Worm (Caenorhabditis elegans) whole organism, L4 larva: ENCODE measurements around the gene T05A7.7.

ENCODE experiments used
- F10B5.3 ChIP-seq: sonication (generic microtip); optimal IDR thresholded peaks from 2 replicates; lab custom pipeline; 2016; ENCODE audit warnings: mild to moderate bottlenecking, missing genetic modification characterization, missing compliant biosample characterization
- F37D6.2 ChIP-seq: sonication (generic microtip); optimal IDR thresholded peaks from 2 replicates; lab custom pipeline; 2016; ENCODE audit warnings: mild to moderate bottlenecking, missing genetic modification characterization, missing compliant biosample characterization
- Y75B8A.6 ChIP-seq: fragments of 200-800 bp; sonication (Bioruptor generic); IDR thresholded peaks from 2 replicates; pipeline ENCODE4 v1.3.6; 2022; ENCODE audit warnings: missing genetic modification reagents, missing genetic modification characterization, missing compliant biosample characterization
- ZK546.5 ChIP-seq, 2 experiments: sonication (generic microtip); optimal IDR thresholded peaks; 2 replicates each; lab custom pipeline; 2017; ENCODE audit warnings: missing biosample characterization in 2 of 2, missing genetic modification characterization in 2 of 2
- aha-1 ChIP-seq: fragments of 150-350 bp; peaks from one replicate; lab custom pipeline; 2014; ENCODE audit warnings: missing biosample characterization, missing genetic modification characterization
- attf-4 ChIP-seq: sonication (generic microtip); optimal IDR thresholded peaks from 3 replicates; lab custom pipeline; 2017; ENCODE audit warnings: missing biosample characterization, missing genetic modification characterization
- ceh-20 ChIP-seq: fragments of 200-800 bp; sonication (Bioruptor generic); IDR thresholded peaks from 2 replicates; pipeline ENCODE4 v1.3.6; 2022; ENCODE audit warnings: missing genetic modification reagents, missing genetic modification characterization, missing compliant biosample characterization
- ceh-28 ChIP-seq: fragments of 150-350 bp; optimal IDR thresholded peaks from 2 replicates; lab custom pipeline; 2014; ENCODE audit warnings: missing biosample characterization, missing genetic modification reagents, missing genetic modification characterization
- ceh-32 ChIP-seq: sonication (generic microtip); optimal IDR thresholded peaks from 2 replicates; lab custom pipeline; 2016; ENCODE audit warnings: mild to moderate bottlenecking, missing genetic modification characterization, missing compliant biosample characterization; ENCODE audit not compliant: poor library complexity
- ceh-62 ChIP-seq: sonication (generic microtip); optimal IDR thresholded peaks from 2 replicates; lab custom pipeline; 2017; ENCODE audit warnings: missing biosample characterization, missing genetic modification characterization
- ceh-82 ChIP-seq: sonication (generic microtip); optimal IDR thresholded peaks from 2 replicates; lab custom pipeline; 2017; ENCODE audit warnings: missing biosample characterization, missing genetic modification characterization
- ces-1 ChIP-seq: fragments of 150-350 bp; sonication (generic microtip); optimal IDR thresholded peaks from 4 replicates; lab custom pipeline; 2014; ENCODE audit warnings: missing biosample characterization, missing genetic modification reagents, missing genetic modification characterization
- ctbp-1 ChIP-seq: fragments of 200-800 bp; sonication (Bioruptor generic); IDR thresholded peaks from 2 replicates; pipeline ENCODE4 v1.3.6; 2022; ENCODE audit warnings: missing genetic modification reagents, missing genetic modification characterization, missing compliant biosample characterization
- daf-19 ChIP-seq: fragments of 200-800 bp; sonication (Bioruptor generic); conservative IDR thresholded peaks from 2 replicates; pipeline ENCODE4 v1.3.6; 2022; ENCODE audit warnings: missing genetic modification characterization, missing compliant biosample characterization
- dmd-6 ChIP-seq: fragments of 200-800 bp; sonication (Bioruptor generic); IDR thresholded peaks from 2 replicates; pipeline ENCODE4 v1.3.6; 2022; ENCODE audit warnings: missing genetic modification reagents, missing genetic modification characterization, missing compliant biosample characterization
- dmd-8 ChIP-seq: fragments of 200-800 bp; sonication (Bioruptor generic); IDR thresholded peaks from 2 replicates; pipeline ENCODE4 v1.3.6; 2022; ENCODE audit warnings: missing genetic modification characterization, missing compliant biosample characterization
- dve-1 ChIP-seq: sonication (generic microtip); optimal IDR thresholded peaks from 2 replicates; lab custom pipeline; 2017; ENCODE audit warnings: antibody characterized with exemption, mild to moderate bottlenecking, missing genetic modification characterization, missing compliant biosample characterization; ENCODE audit not compliant: insufficient read depth
- egl-43 ChIP-seq: fragments of 200-800 bp; sonication (Bioruptor generic); IDR thresholded peaks from 2 replicates; pipeline ENCODE4 v1.3.6; 2022; ENCODE audit warnings: missing genetic modification reagents, missing genetic modification characterization, missing compliant biosample characterization
- fkh-10 ChIP-seq: fragments of 150-350 bp; optimal IDR thresholded peaks from 2 replicates; lab custom pipeline; 2014; ENCODE audit warnings: missing biosample characterization, missing genetic modification reagents, missing genetic modification characterization
- hlh-11 ChIP-seq: fragments of 200-800 bp; sonication (Bioruptor generic); optimal IDR thresholded peaks from 2 replicates; lab custom pipeline; 2018; ENCODE audit warnings: mild to moderate bottlenecking, missing genetic modification characterization, missing compliant biosample characterization
- hlh-30 ChIP-seq: sonication (generic microtip); optimal IDR thresholded peaks from 2 replicates; lab custom pipeline; 2017; ENCODE audit warnings: antibody characterized with exemption, mild to moderate bottlenecking, missing genetic modification characterization, missing compliant biosample characterization; ENCODE audit not compliant: insufficient read depth
- hmg-1.1 ChIP-seq: fragments of 200-800 bp; sonication (Bioruptor generic); IDR thresholded peaks from 2 replicates; pipeline ENCODE4 v1.3.6; 2022; ENCODE audit warnings: missing genetic modification reagents, missing genetic modification characterization, missing compliant biosample characterization
- lim-7 ChIP-seq: fragments of 200-800 bp; sonication (Bioruptor generic); IDR thresholded peaks from 2 replicates; pipeline ENCODE4 v1.3.6; 2022; ENCODE audit warnings: missing genetic modification characterization, missing compliant biosample characterization
- lin-13 ChIP-seq: fragments of 150-350 bp; optimal IDR thresholded peaks from 2 replicates; lab custom pipeline; 2014; ENCODE audit warnings: missing biosample characterization, missing genetic modification reagents, missing genetic modification characterization
- lir-3 ChIP-seq: sonication (generic microtip); optimal IDR thresholded peaks from 2 replicates; lab custom pipeline; 2016; ENCODE audit warnings: mild to moderate bottlenecking, missing genetic modification characterization, missing compliant biosample characterization
- madf-5 ChIP-seq, 2 experiments: fragments of 200-800 bp; sonication (Bioruptor generic); IDR thresholded peaks; 2 replicates each; pipeline ENCODE4 v1.3.6; 2022; ENCODE audit warnings: missing compliant biosample characterization in 2 of 2, missing genetic modification characterization in 2 of 2
- mdt-29 ChIP-seq: fragments of 200-800 bp; sonication (Bioruptor generic); IDR thresholded peaks from 2 replicates; pipeline ENCODE4 v1.3.6; 2022; ENCODE audit warnings: missing genetic modification reagents, missing genetic modification characterization, missing compliant biosample characterization
- mep-1 ChIP-seq: fragments of 150-350 bp; sonication (generic microtip); optimal IDR thresholded peaks from 3 replicates; lab custom pipeline; 2014; ENCODE audit warnings: missing biosample characterization, missing genetic modification characterization
- mes-2 ChIP-seq: sonication (generic microtip); optimal IDR thresholded peaks from 2 replicates; lab custom pipeline; 2016; ENCODE audit warnings: missing genotype, mild to moderate bottlenecking, missing genetic modification characterization, missing compliant biosample characterization; ENCODE audit not compliant: poor library complexity, severe bottlenecking
- mxl-2 ChIP-seq: fragments of 200-800 bp; sonication (Bioruptor generic); conservative IDR thresholded peaks from 2 replicates; pipeline ENCODE4 v1.3.6; 2022; ENCODE audit warnings: missing genetic modification reagents, missing genetic modification characterization, missing compliant biosample characterization
- mxl-3 ChIP-seq: fragments of 200-800 bp; sonication (Bioruptor generic); optimal IDR thresholded peaks from 2 replicates; lab custom pipeline; 2018; ENCODE audit warnings: mild to moderate bottlenecking, missing genetic modification characterization, missing compliant biosample characterization
- nhr-25 ChIP-seq: sonication (generic microtip); optimal IDR thresholded peaks from 2 replicates; lab custom pipeline; 2017; ENCODE audit warnings: missing genetic modification characterization, mild to moderate bottlenecking, missing compliant biosample characterization, antibody characterized with exemption, moderate library complexity, borderline replicate concordance; ENCODE audit not compliant: insufficient read depth
- nhr-28 ChIP-seq: fragments of 150-350 bp; optimal IDR thresholded peaks from 2 replicates; lab custom pipeline; 2014; ENCODE audit warnings: missing biosample characterization, missing genetic modification characterization
- nhr-77 ChIP-seq: fragments of 150-350 bp; optimal IDR thresholded peaks from 2 replicates; lab custom pipeline; 2014; ENCODE audit warnings: missing biosample characterization, missing genetic modification characterization
- pqm-1 ChIP-seq: sonication (generic microtip); optimal IDR thresholded peaks from 2 replicates; lab custom pipeline; 2017; ENCODE audit warnings: missing biosample characterization, missing genetic modification characterization
- rbr-2 ChIP-seq: sonication (generic microtip); optimal IDR thresholded peaks from 2 replicates; lab custom pipeline; 2016; ENCODE audit warnings: missing genotype, missing genetic modification characterization, missing compliant biosample characterization
- sdz-12 ChIP-seq: fragments of 200-800 bp; sonication (Bioruptor generic); optimal IDR thresholded peaks from 2 replicates; lab custom pipeline; 2018; ENCODE audit warnings: mild to moderate bottlenecking, missing genetic modification characterization, missing compliant biosample characterization
- set-16 ChIP-seq: fragments of 200-800 bp; sonication (Bioruptor generic); IDR thresholded peaks from 2 replicates; pipeline ENCODE4 v1.3.6; 2022; ENCODE audit warnings: missing genetic modification reagents, missing genetic modification characterization, missing compliant biosample characterization
- snpc-4 ChIP-seq: fragments of 150-350 bp; optimal IDR thresholded peaks from 2 replicates; lab custom pipeline; 2014; ENCODE audit warnings: missing biosample characterization, missing genetic modification characterization
- spr-3 ChIP-seq: fragments of 200-800 bp; sonication (Bioruptor generic); optimal IDR thresholded peaks from 2 replicates; lab custom pipeline; 2018; ENCODE audit warnings: mild to moderate bottlenecking, missing genetic modification characterization, missing compliant biosample characterization
- tag-97 ChIP-seq: fragments of 200-800 bp; sonication (Bioruptor generic); IDR thresholded peaks from 2 replicates; pipeline ENCODE4 v1.3.6; 2022; ENCODE audit warnings: missing genetic modification characterization, missing compliant biosample characterization
- tra-1 ChIP-seq: fragments of 200-800 bp; sonication (Bioruptor generic); IDR thresholded peaks from 2 replicates; pipeline ENCODE4 v1.3.6; 2022; ENCODE audit warnings: missing genetic modification reagents, missing genetic modification characterization, missing compliant biosample characterization
- unc-39 ChIP-seq: sonication (generic microtip); optimal IDR thresholded peaks from 2 replicates; lab custom pipeline; 2017; ENCODE audit warnings: missing biosample characterization, missing genetic modification characterization
- unc-62 ChIP-seq, 3 experiments: fragments of 150-350 bp in 1 of 3; sonication (generic microtip); optimal IDR thresholded peaks in 2 of 3; peaks in 1 of 3; 1 replicate in 1 of 3; 2 replicates in 2 of 3; lab custom pipeline; 2014 to 2017; ENCODE audit warnings: missing biosample characterization in 3 of 3, missing genetic modification characterization in 3 of 3, missing genetic modification reagents in 3 of 3, missing genotype in 1 of 3
- vab-7 ChIP-seq: fragments of 200-800 bp; sonication (Bioruptor generic); IDR thresholded peaks from 2 replicates; pipeline ENCODE4 v1.3.6; 2022; ENCODE audit warnings: missing genetic modification reagents, missing genetic modification characterization, missing compliant biosample characterization
- zag-1 ChIP-seq: fragments of 150-350 bp; optimal IDR thresholded peaks from 2 replicates; lab custom pipeline; 2014; ENCODE audit warnings: missing biosample characterization, missing genetic modification characterization
- zfp-2 ChIP-seq: sonication (generic microtip); optimal IDR thresholded peaks from 2 replicates; lab custom pipeline; 2016; ENCODE audit warnings: mild to moderate bottlenecking, missing genetic modification characterization, missing compliant biosample characterization

T05A7.7 gene

ce11 chrII:4673670-4674069 is 7.6 kb downstream of the T05A7.7 start:
- TF ChIP-seq tra-1 = no peak
- no peak for TF ChIP-seq unc-39 (tag; lab: Kevin White, UChicago)
- TF ChIP-seq lin-13 (GFP tag; lab: Kevin White, UChicago) = no peak
- TF ChIP-seq daf-19 (GFP tag; lab: Robert Waterston, UW) = no peak
- TF ChIP-seq madf-5 (GFP tag; IDR thresholded peaks at IDR 0.05; lab: Robert Waterston, UW) = no peak
- no peak for TF ChIP-seq dve-1 (tag; lab: Kevin White, UChicago)
- no peak for TF ChIP-seq ctbp-1 (GFP tag; lab: Robert Waterston, UW)
- no peak for TF ChIP-seq dmd-8 (GFP tag; lab: Robert Waterston, UW)
- no peak for TF ChIP-seq tag-97
- TF ChIP-seq F37D6.2 = no peak
- no peak for TF ChIP-seq unc-62 (GFP tag; optimal IDR thresholded peaks at IDR 0.05 in 1 of 2; lab: Kevin White, UChicago)
- no peak for TF ChIP-seq unc-62 (tag; optimal IDR thresholded peaks at IDR 0.05; lab: Kevin White, UChicago)
- TF ChIP-seq mep-1 (tag; lab: Kevin White, UChicago) = no peak

ce11 chrII:4673242-4673641 is 8.0 kb downstream of the T05A7.7 start:
- TF ChIP-seq ZK546.5 (tag; optimal IDR thresholded peaks at IDR 0.05; lab: Kevin White, UChicago) = no peak
- peak; percentile 72 for TF ChIP-seq set-16
- no peak for TF ChIP-seq dve-1 (tag; lab: Kevin White, UChicago)
- no peak for TF ChIP-seq mes-2 (tag; lab: Kevin White, UChicago)
- TF ChIP-seq Y75B8A.6 (GFP tag; lab: Robert Waterston, UW) = no peak
- TF ChIP-seq tag-97 = no peak
- TF ChIP-seq mxl-2 (GFP tag; lab: Robert Waterston, UW) = 0 out of 2 replicates have a peak, but pooled peaks have one; percentile 2
- TF ChIP-seq, all 104 proteins: peak for 2

ce11 chrII:4672584-4673110 is 8.6 kb downstream of the T05A7.7 start, which contains the start of the genes clec-140 and hmg-11:
Gene clec-140, plus strand, starts transcription at chrII:4673060.
Gene hmg-11, plus strand, starts transcription at chrII:4673085.
- no peak for TF ChIP-seq zfp-2 (tag; lab: Kevin White, UChicago)
- TF ChIP-seq dmd-6 (GFP tag; lab: Robert Waterston, UW) = peak; percentile 44
- no peak for TF ChIP-seq ceh-20 (GFP tag; lab: Robert Waterston, UW)
- no peak for TF ChIP-seq ces-1 (GFP tag; lab: Kevin White, UChicago)
- TF ChIP-seq sdz-12 (GFP tag; lab: Kevin White, UChicago) = no peak
- no peak for TF ChIP-seq zag-1 (tag; lab: Kevin White, UChicago)
- TF ChIP-seq hlh-30 (tag; lab: Kevin White, UChicago) = peak; percentile 91
- TF ChIP-seq egl-43 (GFP tag; lab: Robert Waterston, UW) = no peak
- TF ChIP-seq ceh-82 (tag; lab: Kevin White, UChicago) = no peak
- peak; percentile 2 for TF ChIP-seq fkh-10 (GFP tag; lab: Kevin White, UChicago)
- no peak for TF ChIP-seq attf-4 (tag; lab: Kevin White, UChicago)
- TF ChIP-seq ceh-32 (tag; lab: Kevin White, UChicago) = no peak
- no peak for TF ChIP-seq unc-39 (tag; lab: Kevin White, UChicago)
- TF ChIP-seq nhr-28 (tag; lab: Kevin White, UChicago) = peak; percentile 50
- no peak for TF ChIP-seq snpc-4 (tag; lab: Kevin White, UChicago)
- no peak for TF ChIP-seq ceh-62 (tag; lab: Kevin White, UChicago)
- peak; percentile 67 for TF ChIP-seq nhr-77 (tag; lab: Kevin White, UChicago)
- TF ChIP-seq vab-7 (GFP tag; lab: Robert Waterston, UW) = 0 out of 2 replicates have a peak, but pooled peaks have one; percentile 14
- TF ChIP-seq mdt-29 = no peak
- TF ChIP-seq F10B5.3 = no peak
- peak; percentile 87 for TF ChIP-seq mxl-3 (GFP tag; lab: Kevin White, UChicago)
- TF ChIP-seq pqm-1 (tag; lab: Kevin White, UChicago) = peak; percentile 66
- TF ChIP-seq hmg-1.1 = peak; percentile 60; the same call in 1 of the 2 replicates
- no peak for TF ChIP-seq aha-1 (tag; lab: Kevin White, UChicago)
- TF ChIP-seq lir-3 (tag; lab: Kevin White, UChicago) = no peak
- no peak for TF ChIP-seq ceh-28 (tag; lab: Kevin White, UChicago)
- no peak for TF ChIP-seq spr-3
- peak; percentile 61 for TF ChIP-seq nhr-25 (tag; lab: Kevin White, UChicago)
- peak; percentile 66 for TF ChIP-seq hlh-11 (tag; lab: Kevin White, UChicago)
- TF ChIP-seq lim-7 (GFP tag; lab: Robert Waterston, UW) = no peak
- TF ChIP-seq rbr-2 (tag; lab: Kevin White, UChicago) = peak; percentile 51
